Fruit fly (Drosophila melanogaster) S2 (cell line): Measurements from ENCODE around the gene CG1983.

Source experiments
- CG8478 ChIP-seq: fragments of >200 bp; optimal IDR thresholded peaks from 2 replicates; lab custom pipeline; 2018
- CTCF ChIP-seq, 2 experiments: fragments of >200 bp; optimal IDR thresholded peaks; 2 replicates each; lab custom pipeline; 2018

dm6 chr3R:30175045-30175589 lies 2.4 kb downstream of the CG1983 start:
- TF ChIP-seq CTCF (optimal IDR thresholded peaks at IDR 0.05; lab: Kevin White, UChicago) (no peak), CG8478 (lab: Kevin White, UChicago) (no peak)
